Worm (Caenorhabditis elegans) whole organism, mixed stage, embryonic: ENCODE measurements around the gene K01A6.5.

Experiments used
- lin-13 ChIP-seq: fragments of 150-350 bp; optimal IDR thresholded peaks from 2 replicates; lab custom pipeline; 2014; ENCODE audit warnings: missing biosample characterization, missing genetic modification characterization
- nhr-28 ChIP-seq: fragments of 150-350 bp; optimal IDR thresholded peaks from 2 replicates; lab custom pipeline; 2014; ENCODE audit warnings: missing biosample characterization, missing genetic modification characterization

- TF ChIP-seq lin-13 (tag; lab: Kevin White, UChicago) (no peak), nhr-28 (tag; lab: Kevin White, UChicago) (no peak)
Measured at ce11 chrIV:11755003-11755402, 12.5 kb downstream of the K01A6.5 start, which contains the start of gene T12A7.10.
